Worm (Caenorhabditis elegans): Measurements from ENCODE around the gene tag-267.

tag-267 gene

DNA sequence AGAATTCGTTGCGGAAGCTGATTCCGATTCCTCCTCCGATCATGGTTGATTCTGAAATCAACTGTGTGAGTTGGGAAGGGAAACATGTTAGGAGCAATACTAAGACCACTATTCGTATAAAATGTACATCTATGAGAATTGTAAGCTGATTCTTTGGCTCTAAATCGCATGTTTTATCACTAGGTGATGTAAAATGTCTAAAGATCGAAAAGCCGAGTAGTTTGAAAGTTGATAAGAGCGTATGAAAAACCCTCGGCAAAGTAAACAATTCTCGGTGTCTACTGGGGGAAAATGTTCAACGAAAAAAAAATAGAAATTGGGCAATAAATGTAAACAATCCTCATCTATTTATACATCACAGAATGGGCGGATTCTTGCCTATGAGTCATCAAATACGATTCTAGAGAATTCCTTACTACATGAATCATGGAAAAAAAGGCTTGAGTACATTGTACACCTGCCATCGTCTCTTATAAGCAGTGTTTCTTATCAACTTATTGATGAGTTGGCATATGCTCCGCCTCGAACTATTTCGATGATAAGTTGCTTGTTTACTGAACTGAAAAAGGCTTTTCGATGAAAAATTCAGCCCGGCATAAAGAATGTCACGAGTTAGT is 40.2 kb upstream of the tag-267 start, which contains the start of gene lec-6:
lec-6 (minus strand) TSS at position 51 of the 617 bp plus-strand sequence.
- no peak for TF ChIP-seq mab-5 (tag; optimal IDR thresholded peaks at IDR 0.05)
- no peak for TF ChIP-seq ham-2 (GFP tag; optimal IDR thresholded peaks at IDR 0.05)
- TF ChIP-seq flh-1 (GFP tag; optimal IDR thresholded peaks at IDR 0.05), result no peak
- no peak for TF ChIP-seq nhr-28 (tag; optimal IDR thresholded peaks at IDR 0.05)
- no peak for TF ChIP-seq nhr-2 (tag; optimal IDR thresholded peaks at IDR 0.05)
- no peak for TF ChIP-seq unc-120 (tag; optimal IDR thresholded peaks at IDR 0.05; ENCODE audit: poor library complexity, severe bottlenecking)
- TF ChIP-seq cnd-1 (tag; optimal IDR thresholded peaks at IDR 0.05), result no peak
- no peak for TF ChIP-seq ceh-83 (GFP tag; optimal IDR thresholded peaks at IDR 0.05)
- no peak for TF ChIP-seq lin-32 (GFP tag; optimal IDR thresholded peaks at IDR 0.05)

DNA sequence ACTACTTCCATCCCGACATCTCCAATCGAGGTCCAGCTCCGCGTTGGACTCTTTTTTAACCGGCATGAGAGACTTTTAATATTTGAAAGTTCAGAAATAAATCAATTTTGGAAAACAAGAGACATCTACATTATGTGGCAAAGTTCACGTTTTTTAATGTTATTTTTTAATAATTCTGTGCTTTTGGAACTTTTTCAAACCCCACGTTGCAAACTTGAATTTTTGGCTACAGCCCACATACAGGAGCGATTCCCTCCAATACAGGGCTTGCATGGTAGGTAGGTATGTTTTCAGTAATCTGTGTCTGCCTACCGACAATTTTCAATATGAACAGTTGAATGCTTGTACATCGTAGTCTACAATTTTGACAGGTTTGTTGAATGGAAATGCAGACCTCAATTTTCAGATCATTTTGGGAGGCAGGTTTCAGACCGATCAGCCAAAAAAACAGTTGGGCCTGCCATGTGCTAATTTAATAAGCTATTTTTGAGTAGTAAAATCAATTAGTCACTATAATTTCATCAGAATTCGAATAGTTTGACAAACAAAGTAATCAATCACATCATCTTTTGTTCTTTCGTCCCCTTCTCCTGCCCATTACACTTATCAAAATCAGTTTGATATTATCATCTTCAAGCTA is 35.1 kb upstream of the tag-267 start, which contains the start of the genes Y55B1AR.4 and ttr-7:
Y55B1AR.4 (minus strand) TSS at position 101 of the 640 bp plus-strand sequence.
ttr-7 (plus strand) TSS at position 590 of the 640 bp plus-strand sequence.
- no peak for TF ChIP-seq ceh-43 (GFP tag; optimal IDR thresholded peaks at IDR 0.05)
- TF ChIP-seq lin-13 (tag; optimal IDR thresholded peaks at IDR 0.05), result no peak
- no peak for TF ChIP-seq zip-8 (tag; optimal IDR thresholded peaks at IDR 0.05)
- TF ChIP-seq unc-120 (tag; optimal IDR thresholded peaks at IDR 0.05; ENCODE audit: poor library complexity, severe bottlenecking), result no peak

DNA sequence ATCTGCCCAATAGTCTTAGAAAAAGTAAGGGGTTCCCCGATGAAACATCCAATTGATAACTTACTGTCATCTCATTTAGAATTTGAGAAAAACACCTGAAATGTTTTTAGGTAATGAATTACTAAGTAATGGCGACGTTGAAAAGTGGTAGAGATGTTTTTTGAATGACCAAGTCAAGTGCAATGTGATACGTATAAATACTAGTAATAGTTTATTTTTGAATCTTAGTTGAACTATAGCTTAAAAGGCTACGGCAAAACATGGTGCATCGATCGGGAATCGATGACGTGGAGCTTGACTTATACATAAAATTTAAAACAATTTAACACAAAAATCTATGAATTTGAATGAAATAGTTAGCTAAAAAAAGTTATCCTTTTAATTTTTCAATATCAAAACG is 31.0 kb upstream of the tag-267 start, which contains the start of gene best-17:
best-17 (minus strand) TSS at position 101 of the 400 bp plus-strand sequence.
- TF ChIP-seq snpc-4 (tag; optimal IDR thresholded peaks at IDR 0.05) (no peak), nhr-28 (tag; optimal IDR thresholded peaks at IDR 0.05) (no peak), cnd-1 (tag; optimal IDR thresholded peaks at IDR 0.05) (no peak), sem-2 (GFP tag; optimal IDR thresholded peaks at IDR 0.05) (no peak), blmp-1 (tag; optimal IDR thresholded peaks at IDR 0.05) (no peak), ceh-43 (GFP tag; optimal IDR thresholded peaks at IDR 0.05) (no peak), unc-62 (GFP tag; optimal IDR thresholded peaks at IDR 0.05) (no peak), lsy-2 (tag; optimal IDR thresholded peaks at IDR 0.05) (no peak), ceh-39 (tag; optimal IDR thresholded peaks at IDR 0.05) (no peak), M03D4.4 (tag; optimal IDR thresholded peaks at IDR 0.05) (no peak), mab-5 (tag; optimal IDR thresholded peaks at IDR 0.05) (no peak), nhr-237 (tag; optimal IDR thresholded peaks at IDR 0.05) (no peak), tbx-8 (GFP tag; optimal IDR thresholded peaks at IDR 0.05) (no peak), lin-32 (GFP tag; optimal IDR thresholded peaks at IDR 0.05) (no peak), zip-8 (tag; optimal IDR thresholded peaks at IDR 0.05) (no peak), bed-3 (GFP tag; optimal IDR thresholded peaks at IDR 0.05) (no peak)

DNA sequence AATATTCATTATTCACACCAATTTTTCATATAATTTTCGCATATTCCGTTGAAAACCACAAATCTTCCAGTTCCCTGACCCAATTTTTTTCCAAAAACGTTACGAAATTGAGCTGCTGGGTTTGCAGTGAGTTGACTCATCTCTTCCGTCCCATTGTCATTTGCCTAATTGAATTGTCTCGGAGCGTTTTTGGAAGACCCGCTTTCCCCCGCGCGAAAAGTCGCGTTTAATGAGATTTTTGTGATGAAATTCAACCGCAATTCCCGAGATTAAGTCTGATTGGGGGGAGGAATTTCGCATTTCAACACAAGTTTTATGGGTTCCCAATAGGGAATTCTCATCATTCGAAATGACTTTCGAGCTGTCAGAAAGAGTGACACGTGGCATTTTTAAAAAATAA is 28.7 kb upstream of the tag-267 start:
- TF ChIP-seq ces-1 (GFP tag; optimal IDR thresholded peaks at IDR 0.05) (peak; percentile 96), ceh-43 (GFP tag; optimal IDR thresholded peaks at IDR 0.05) (no peak), lin-13 (tag; optimal IDR thresholded peaks at IDR 0.05) (no peak)

DNA sequence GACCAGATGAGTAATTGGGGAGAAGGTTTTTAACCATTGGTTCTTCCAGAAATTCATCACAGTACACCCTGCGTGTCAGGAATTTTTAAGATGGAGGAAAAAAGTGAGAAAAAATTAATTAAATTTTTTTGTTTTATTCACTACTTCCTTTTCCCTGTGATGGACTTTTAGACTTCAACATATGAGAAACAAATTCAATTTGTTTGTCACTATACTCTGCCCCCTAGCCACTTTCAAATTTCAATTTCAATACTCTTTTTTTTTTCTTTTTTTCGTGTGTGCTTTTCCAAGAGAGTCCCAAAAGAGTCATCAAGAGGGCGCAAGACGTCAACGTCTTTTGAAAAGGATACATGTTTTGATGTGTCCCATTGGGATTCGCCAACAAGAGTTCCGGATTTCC is 27.8 kb upstream of the tag-267 start:
- TF ChIP-seq ces-1 (GFP tag; optimal IDR thresholded peaks at IDR 0.05) (peak; percentile 53), ztf-11 (tag; optimal IDR thresholded peaks at IDR 0.05) (no peak), snpc-4 (tag; optimal IDR thresholded peaks at IDR 0.05) (no peak)

DNA sequence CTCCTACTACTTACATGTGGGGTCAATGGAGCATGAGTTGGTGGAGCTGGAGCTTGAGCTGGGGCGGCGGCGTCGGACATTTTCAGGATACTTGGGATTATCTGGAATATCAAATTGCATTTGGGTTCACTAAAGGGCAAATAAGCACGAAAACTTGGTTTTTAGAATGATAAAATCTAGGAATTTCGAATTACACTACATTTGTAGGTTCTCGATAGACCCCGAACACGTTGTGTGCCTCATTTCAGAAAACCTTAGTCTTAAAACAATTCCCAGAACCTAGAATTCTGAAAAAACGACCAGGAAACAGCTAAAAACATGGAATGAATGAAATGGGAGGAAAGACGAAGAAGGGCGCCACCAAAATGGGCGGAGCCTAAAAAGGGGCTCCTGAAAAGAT is 26.1 kb upstream of the tag-267 start, which contains the start of gene T19C3.3:
T19C3.3 (minus strand) TSS at position 101 of the 400 bp plus-strand sequence.
- TF ChIP-seq unc-39 (tag; optimal IDR thresholded peaks at IDR 0.05), result no peak
- no peak for TF ChIP-seq nhr-237 (tag; optimal IDR thresholded peaks at IDR 0.05)
- no peak for TF ChIP-seq flh-1 (GFP tag; optimal IDR thresholded peaks at IDR 0.05)
- no peak for TF ChIP-seq bed-3 (GFP tag; optimal IDR thresholded peaks at IDR 0.05)
- no peak for TF ChIP-seq unc-120 (tag; optimal IDR thresholded peaks at IDR 0.05; ENCODE audit: poor library complexity, severe bottlenecking)
- no peak for TF ChIP-seq mls-2 (tag; optimal IDR thresholded peaks at IDR 0.05)
- no peak for TF ChIP-seq blmp-1 (tag; optimal IDR thresholded peaks at IDR 0.05)
- TF ChIP-seq elt-1 (tag; optimal IDR thresholded peaks at IDR 0.05; ENCODE audit: borderline replicate concordance, insufficient read depth), result no peak
- TF ChIP-seq M03D4.4 (tag; optimal IDR thresholded peaks at IDR 0.05), result no peak
- no peak for TF ChIP-seq nhr-28 (tag; optimal IDR thresholded peaks at IDR 0.05)
- TF ChIP-seq lin-13 (tag; optimal IDR thresholded peaks at IDR 0.05), result no peak
- TF ChIP-seq ztf-11 (tag; optimal IDR thresholded peaks at IDR 0.05), result no peak
- TF ChIP-seq hlh-1 (tag; optimal IDR thresholded peaks at IDR 0.05), result no peak
- TF ChIP-seq ceh-39 (tag; optimal IDR thresholded peaks at IDR 0.05), result no peak
- no peak for TF ChIP-seq ham-2 (GFP tag; optimal IDR thresholded peaks at IDR 0.05)
- TF ChIP-seq drap-1 (GFP tag; optimal IDR thresholded peaks at IDR 0.05), result no peak
- no peak for TF ChIP-seq ceh-83 (GFP tag; optimal IDR thresholded peaks at IDR 0.05)
- no peak for TF ChIP-seq ceh-43 (GFP tag; optimal IDR thresholded peaks at IDR 0.05)

Measured in whole organism, mixed stage, embryonic.